Fruit fly (Drosophila melanogaster) whole organism, embryonic: ENCODE data around the gene CG13048.

Source experiments
- Abd-B ChIP-seq: fragments of 200-800 bp; sonication (Bioruptor generic); optimal IDR thresholded peaks from 2 replicates; lab custom pipeline; 2018; ENCODE audit warnings: missing biosample characterization, mild to moderate bottlenecking, missing genetic modification characterization, moderate library complexity
- Awh ChIP-seq: fragments of 200-800 bp; sonication (Bioruptor generic); IDR thresholded peaks from 2 replicates; pipeline ENCODE4, ENCODE4 v1.3.6; 2022; ENCODE audit warnings: missing biosample characterization, missing genetic modification characterization
- CG11093 ChIP-seq: fragments of 200-800 bp; sonication (Bioruptor generic); IDR thresholded peaks from 3 replicates; pipeline ENCODE4 v1.3.6; 2022; ENCODE audit warnings: missing biosample characterization, missing genetic modification characterization
- CG12769 ChIP-seq: fragments of 200-800 bp; sonication (Bioruptor generic); optimal IDR thresholded peaks from 2 replicates; lab custom pipeline; 2019; ENCODE audit warnings: missing biosample characterization, mild to moderate bottlenecking, missing genetic modification characterization, moderate library complexity
- CG15269 ChIP-seq: fragments of 200-800 bp; sonication (Bioruptor generic); optimal IDR thresholded peaks from 2 replicates; lab custom pipeline; 2018; ENCODE audit warnings: missing biosample characterization, mild to moderate bottlenecking, missing genetic modification characterization, moderate library complexity
- CG15601 ChIP-seq: fragments of 200-800 bp; sonication (Bioruptor generic); optimal IDR thresholded peaks from 3 replicates; lab custom pipeline; 2019; ENCODE audit warnings: missing biosample characterization, mild to moderate bottlenecking, missing genetic modification characterization, moderate library complexity
- CG17612 ChIP-seq: fragments of 200-800 bp; sonication (Bioruptor generic); IDR thresholded peaks from 2 replicates; pipeline ENCODE4 v1.3.6; 2022; ENCODE audit warnings: missing biosample characterization, missing genetic modification characterization
- CG17802 ChIP-seq: fragments of 200-800 bp; sonication (Bioruptor generic); optimal IDR thresholded peaks from 2 replicates; lab custom pipeline; 2018; ENCODE audit warnings: missing biosample characterization, mild to moderate bottlenecking, missing genetic modification characterization, moderate library complexity
- CG2875 ChIP-seq: fragments of 200-800 bp; sonication (Bioruptor generic); optimal IDR thresholded peaks from 2 replicates; lab custom pipeline; 2017; ENCODE audit warnings: missing biosample characterization, mild to moderate bottlenecking, missing genetic modification characterization, missing genetic modification reagents
- CG5953 ChIP-seq: fragments of 200-800 bp; sonication (Bioruptor generic); IDR thresholded peaks from 2 replicates; pipeline ENCODE4 v1.3.6; 2022; ENCODE audit warnings: missing biosample characterization, missing genetic modification characterization
- CG7271 ChIP-seq: fragments of 200-800 bp; sonication (Bioruptor generic); optimal IDR thresholded peaks from 2 replicates; lab custom pipeline; 2018; ENCODE audit warnings: missing biosample characterization, mild to moderate bottlenecking, missing genetic modification characterization, moderate library complexity
- CG8944 ChIP-seq: fragments of 200-800 bp; sonication (Bioruptor generic); optimal IDR thresholded peaks from 3 replicates; lab custom pipeline; 2016; ENCODE audit warnings: missing biosample characterization, missing genetic modification characterization
- CG9609 ChIP-seq: fragments of 200-800 bp; sonication (Bioruptor generic); optimal IDR thresholded peaks from 3 replicates; lab custom pipeline; 2016; ENCODE audit warnings: missing biosample characterization, missing genetic modification characterization
- CkIIα-i1 ChIP-seq: fragments of 200-800 bp; sonication (Bioruptor generic); IDR thresholded peaks from 2 replicates; pipeline ENCODE4 v1.3.6; 2022; ENCODE audit warnings: missing biosample characterization, missing genetic modification characterization
- H2.0 ChIP-seq: fragments of 200-800 bp; sonication (Bioruptor generic); IDR thresholded peaks from 2 replicates; pipeline ENCODE4 v1.3.6; 2022; ENCODE audit warnings: missing biosample characterization, missing genetic modification characterization
- Hr78 ChIP-seq, 2 experiments: fragments of 200-800 bp in 1 of 2; fragments of >200 bp in 1 of 2; sonication (Bioruptor generic) in 1 of 2; optimal IDR thresholded peaks; 2 replicates each; lab custom pipeline; 2017 to 2019; ENCODE audit warnings: missing biosample characterization in 2 of 2, missing genetic modification characterization in 2 of 2, mild to moderate bottlenecking in 1 of 2, moderate library complexity in 1 of 2
- Max ChIP-seq: fragments of 200-800 bp; sonication (Bioruptor generic); optimal IDR thresholded peaks from 2 replicates; lab custom pipeline; 2016; ENCODE audit warnings: missing biosample characterization, mild to moderate bottlenecking, missing genetic modification characterization
- PHDP ChIP-seq: fragments of 200-800 bp; sonication (Bioruptor generic); optimal IDR thresholded peaks from 3 replicates; lab custom pipeline; 2018; ENCODE audit warnings: missing biosample characterization, mild to moderate bottlenecking, missing genetic modification characterization, moderate library complexity
- Ravus ChIP-seq: fragments of 200-800 bp; sonication (Bioruptor generic); IDR thresholded peaks from 2 replicates; pipeline ENCODE4 v1.3.6; 2022; ENCODE audit warnings: missing biosample characterization, missing genetic modification characterization
- abd-A ChIP-seq: fragments of 200-800 bp; sonication (Bioruptor generic); optimal IDR thresholded peaks from 3 replicates; lab custom pipeline; 2019; ENCODE audit warnings: missing biosample characterization, mild to moderate bottlenecking, missing genetic modification characterization, moderate library complexity
- ac ChIP-seq: fragments of 200-800 bp; sonication (Bioruptor generic); optimal IDR thresholded peaks from 3 replicates; lab custom pipeline; 2017; ENCODE audit warnings: missing biosample characterization, mild to moderate bottlenecking, missing genetic modification characterization
- ase ChIP-seq: fragments of 200-800 bp; sonication (Bioruptor generic); IDR thresholded peaks from 3 replicates; pipeline ENCODE4 v1.3.6; 2022; ENCODE audit warnings: missing biosample characterization, missing genetic modification characterization
- bigmax ChIP-seq: fragments of 200-800 bp; sonication (Bioruptor generic); optimal IDR thresholded peaks from 2 replicates; lab custom pipeline; 2018; ENCODE audit warnings: missing biosample characterization, mild to moderate bottlenecking, missing genetic modification characterization
- cas ChIP-seq: fragments of 200-800 bp; sonication (Bioruptor generic); IDR thresholded peaks from 2 replicates; pipeline ENCODE4 v1.3.6; 2022; ENCODE audit warnings: missing biosample characterization, missing genetic modification characterization
- caup ChIP-seq: fragments of 200-800 bp; sonication (Bioruptor generic); optimal IDR thresholded peaks from 3 replicates; lab custom pipeline; 2017; ENCODE audit warnings: missing biosample characterization, mild to moderate bottlenecking, missing genetic modification characterization, moderate library complexity; ENCODE audit not compliant: severe bottlenecking
- chinmo ChIP-seq: fragments of 200-800 bp; sonication (Bioruptor generic); IDR thresholded peaks from 4 replicates; pipeline ENCODE4 v1.3.6; 2022; ENCODE audit warnings: missing biosample characterization, missing genetic modification characterization; ENCODE audit not compliant: partially characterized antibody
- corto ChIP-seq: fragments of 200-800 bp; sonication (Bioruptor generic); optimal IDR thresholded peaks from 2 replicates; lab custom pipeline; 2016; ENCODE audit warnings: missing biosample characterization, mild to moderate bottlenecking, missing genetic modification characterization, moderate library complexity
- croc ChIP-seq: fragments of 200-800 bp; sonication (Bioruptor generic); conservative IDR thresholded peaks from 3 replicates; pipeline ENCODE4 v1.3.6; 2022; ENCODE audit warnings: missing biosample characterization, missing genetic modification characterization
- dmrt11E ChIP-seq: fragments of 200-800 bp; sonication (Bioruptor generic); optimal IDR thresholded peaks from 3 replicates; lab custom pipeline; 2018; ENCODE audit warnings: missing biosample characterization, mild to moderate bottlenecking, missing genetic modification characterization, moderate library complexity
- fd96Cb ChIP-seq: fragments of 200-800 bp; sonication (Bioruptor generic); optimal IDR thresholded peaks from 2 replicates; lab custom pipeline; 2018; ENCODE audit warnings: missing biosample characterization, mild to moderate bottlenecking, missing genetic modification characterization, moderate library complexity
- her ChIP-seq: fragments of 200-800 bp; sonication (Bioruptor generic); optimal IDR thresholded peaks from 2 replicates; lab custom pipeline; 2016; ENCODE audit warnings: missing biosample characterization, missing genetic modification characterization
- insv ChIP-seq, 2 experiments: fragments of 200-800 bp; sonication (Bioruptor generic); optimal IDR thresholded peaks; 3 replicates each; lab custom pipeline; 2016 to 2018; ENCODE audit warnings: missing biosample characterization in 2 of 2, missing genetic modification characterization in 2 of 2
- nom ChIP-seq: fragments of 200-800 bp; sonication (Bioruptor generic); optimal IDR thresholded peaks from 2 replicates; lab custom pipeline; 2017; ENCODE audit warnings: missing biosample characterization, missing genetic modification characterization, mild to moderate bottlenecking, moderate library complexity, missing genetic modification reagents
- oc ChIP-seq: fragments of 200-800 bp; sonication (Bioruptor generic); optimal IDR thresholded peaks from 2 replicates; lab custom pipeline; 2018; ENCODE audit warnings: missing biosample characterization, mild to moderate bottlenecking, missing genetic modification characterization, moderate library complexity
- prd ChIP-seq, 3 experiments: fragments of >200 bp in 2 of 3; fragments of 200-800 bp in 1 of 3; sonication (Bioruptor generic) in 1 of 3; optimal IDR thresholded peaks in 2 of 3; IDR thresholded peaks in 1 of 3; 2 replicates in 2 of 3; 3 replicates in 1 of 3; pipeline versions ENCODE4 v1.3.6 to Lab custom; 2017 to 2022; ENCODE audit warnings: missing biosample characterization in 1 of 3, missing genetic modification characterization in 1 of 3
- sqz ChIP-seq: fragments of 200-800 bp; sonication (Bioruptor generic); optimal IDR thresholded peaks from 3 replicates; lab custom pipeline; 2018; ENCODE audit warnings: missing biosample characterization, mild to moderate bottlenecking, missing genetic modification characterization
- tgo ChIP-seq: fragments of 200-800 bp; sonication (Bioruptor generic); IDR thresholded peaks from 3 replicates; pipeline ENCODE4 v1.3.6; 2022; ENCODE audit warnings: missing biosample characterization, missing genetic modification characterization
- vfl ChIP-seq: fragments of 200-800 bp; sonication (Bioruptor generic); optimal IDR thresholded peaks from 2 replicates; lab custom pipeline; 2016; ENCODE audit warnings: missing biosample characterization, missing genetic modification characterization

The CG13048 gene

DNA sequence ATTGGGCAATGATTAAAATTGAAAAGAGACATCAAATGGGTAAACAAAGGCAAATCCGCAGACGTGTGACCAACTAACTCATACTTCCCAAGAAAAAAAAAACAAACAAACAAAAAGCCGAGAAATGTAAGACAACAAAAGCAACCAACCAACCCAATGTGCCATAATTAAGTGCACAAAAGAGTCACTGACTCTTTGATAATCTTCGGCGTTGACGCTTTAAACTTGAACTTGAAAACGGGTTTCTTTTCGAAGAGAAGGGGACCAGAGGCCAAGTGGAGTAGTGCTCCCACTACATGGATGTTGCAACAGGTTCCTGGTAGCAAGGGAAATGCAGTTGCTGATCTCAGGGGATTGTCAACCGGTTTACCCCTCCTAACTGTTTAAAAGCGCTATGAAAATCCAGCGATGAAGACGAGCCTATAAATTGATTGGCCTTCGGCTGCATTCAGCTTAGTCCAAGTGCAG is 3.7 kb downstream of the CG13048 start, which contains the start of gene CG13064:
CG13064 (plus strand) TSS at position 418 of the 468 bp plus-strand sequence.
- TF ChIP-seq CG2875 (GFP tag; lab: Kevin White, UChicago) (no peak), caup (no peak), Hr78 (GFP tag; optimal IDR thresholded peaks at IDR 0.05; lab: Kevin White, UChicago) (peak in 1 of 2 experiments; percentile 87), sqz (GFP tag; lab: Kevin White, UChicago) (no peak), Awh (GFP tag; lab: Robert Waterston, UW) (peak; percentile 19; the same call in 1 of the 2 replicates), cas (GFP tag; lab: Robert Waterston, UW) (no peak), corto (GFP tag; lab: Kevin White, UChicago) (no peak), CG7271 (no peak), vfl (GFP tag; lab: Kevin White, UChicago) (no peak), CG15269 (tag; lab: Kevin White, UChicago) (peak; percentile 27), chinmo (GFP tag; lab: Robert Waterston, UW) (0 out of 4 replicates have a peak, but pooled peaks have one; percentile 65), insv (GFP tag; optimal IDR thresholded peaks at IDR 0.05; lab: Kevin White, UChicago) (no peak), croc (GFP tag; lab: Robert Waterston, UW) (no peak), abd-A (tag; lab: Kevin White, UChicago) (peak; percentile 75), CG15601 (tag; lab: Kevin White, UChicago) (no peak), fd96Cb (no peak), PHDP (no peak), CG8944 (GFP tag; lab: Kevin White, UChicago) (no peak), prd (optimal IDR thresholded peaks at IDR 0.05; lab: Kevin White, UChicago) (no peak), prd (GFP tag; IDR thresholded peaks at IDR 0.05; lab: Robert Waterston, UW) (no peak), tgo (no peak), ac (no peak), oc (tag; lab: Kevin White, UChicago) (peak; percentile 56), dmrt11E (tag; lab: Kevin White, UChicago) (no peak), CG9609 (GFP tag; lab: Kevin White, UChicago) (no peak), CG5953 (no peak), ase (no peak), nom (GFP tag; lab: Kevin White, UChicago) (peak; percentile 8), CG17612 (GFP tag; lab: Robert Waterston, UW) (no peak), her (GFP tag; lab: Kevin White, UChicago) (no peak), CG12769 (tag; lab: Kevin White, UChicago) (peak; percentile 50), CG17802 (tag; lab: Kevin White, UChicago) (no peak)

DNA sequence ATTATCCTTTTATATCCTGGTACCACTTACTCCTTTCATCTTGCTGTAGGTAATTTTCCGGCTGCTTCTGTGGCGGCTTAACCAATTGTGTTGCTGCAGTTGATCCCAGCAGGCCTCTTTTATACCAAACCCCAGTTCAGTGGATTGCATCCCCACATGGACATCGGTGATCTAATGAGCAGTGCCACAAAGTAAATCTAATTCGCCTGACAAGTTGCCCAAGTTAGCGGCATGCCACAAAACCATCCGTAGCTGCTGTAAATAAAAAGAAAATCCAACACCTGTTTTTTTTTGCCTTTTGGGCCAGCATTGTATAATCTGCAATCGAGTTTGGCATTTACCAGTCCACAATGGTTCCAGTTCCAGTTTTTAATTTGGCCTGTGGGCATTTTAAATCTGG is 4.5 kb downstream of the CG13048 start, which contains the start of gene CG13050:
CG13050 (minus strand) TSS at position 101 of the 400 bp plus-strand sequence.
- TF ChIP-seq Ravus (GFP tag; lab: Robert Waterston, UW), result no peak
- no peak for TF ChIP-seq Max (GFP tag; lab: Kevin White, UChicago)
- TF ChIP-seq Abd-B (GFP tag; lab: Kevin White, UChicago), result no peak
- TF ChIP-seq cas (GFP tag; lab: Robert Waterston, UW), result no peak
- TF ChIP-seq CG11093 (GFP tag; lab: Robert Waterston, UW), result no peak
- no peak for TF ChIP-seq CkIIα-i1 (GFP tag; lab: Robert Waterston, UW)
- no peak for TF ChIP-seq H2.0 (GFP tag; lab: Robert Waterston, UW)
- TF ChIP-seq bigmax (GFP tag; lab: Kevin White, UChicago), result no peak
- TF ChIP-seq, all 482 proteins: peak for 0
